Worm (Caenorhabditis elegans) whole organism, late embryonic: Measurements from ENCODE around the gene zfp-1.

Experiments
- F13H6.1 ChIP-seq: sonication (generic microtip); optimal IDR thresholded peaks from 2 replicates; lab custom pipeline; 2016; ENCODE audit warnings: missing genetic modification characterization, missing compliant biosample characterization
- T23F11.4 ChIP-seq: fragments of 200-800 bp; sonication (Bioruptor generic); optimal IDR thresholded peaks from 2 replicates; lab custom pipeline; 2018; ENCODE audit warnings: mild to moderate bottlenecking, missing genetic modification characterization, missing compliant biosample characterization
- ama-1 ChIP-seq: fragments of 150-350 bp; optimal IDR thresholded peaks from 2 replicates; lab custom pipeline; 2014
- ceh-48 ChIP-seq: sonication (generic microtip); optimal IDR thresholded peaks from 2 replicates; lab custom pipeline; 2016; ENCODE audit warnings: missing genetic modification characterization, inconsistent platforms, missing compliant biosample characterization
- ceh-6 ChIP-seq: fragments of 200-800 bp; sonication (Bioruptor generic); optimal IDR thresholded peaks from 2 replicates; lab custom pipeline; 2018; ENCODE audit warnings: mild to moderate bottlenecking, missing genetic modification characterization, missing compliant biosample characterization
- elt-4 ChIP-seq: sonication (generic microtip); optimal IDR thresholded peaks from 2 replicates; lab custom pipeline; 2016; ENCODE audit warnings: missing genetic modification characterization, missing compliant biosample characterization
- fkh-10 ChIP-seq: fragments of 150-350 bp; optimal IDR thresholded peaks from 2 replicates; lab custom pipeline; 2014; ENCODE audit warnings: missing biosample characterization, missing genetic modification reagents, missing genetic modification characterization
- fkh-6 ChIP-seq: sonication (generic microtip); optimal IDR thresholded peaks from 2 replicates; lab custom pipeline; 2016; ENCODE audit warnings: missing genetic modification characterization, missing compliant biosample characterization
- lin-11 ChIP-seq: fragments of 200-800 bp; sonication (Bioruptor generic); optimal IDR thresholded peaks from 2 replicates; lab custom pipeline; 2018; ENCODE audit warnings: mild to moderate bottlenecking, missing genetic modification characterization, missing compliant biosample characterization
- pha-4 ChIP-seq: fragments of 150-350 bp; optimal IDR thresholded peaks from 2 replicates; lab custom pipeline; 2018; ENCODE audit warnings: missing biosample characterization, missing genetic modification reagents, missing genetic modification characterization
- sox-4 ChIP-seq: sonication (generic microtip); optimal IDR thresholded peaks from 2 replicates; lab custom pipeline; 2017; ENCODE audit warnings: mild to moderate bottlenecking, missing genetic modification characterization, inconsistent platforms, missing compliant biosample characterization
- tbx-2 ChIP-seq: sonication (generic microtip); optimal IDR thresholded peaks from 2 replicates; lab custom pipeline; 2016; ENCODE audit warnings: missing genetic modification characterization, missing compliant biosample characterization

DNA sequence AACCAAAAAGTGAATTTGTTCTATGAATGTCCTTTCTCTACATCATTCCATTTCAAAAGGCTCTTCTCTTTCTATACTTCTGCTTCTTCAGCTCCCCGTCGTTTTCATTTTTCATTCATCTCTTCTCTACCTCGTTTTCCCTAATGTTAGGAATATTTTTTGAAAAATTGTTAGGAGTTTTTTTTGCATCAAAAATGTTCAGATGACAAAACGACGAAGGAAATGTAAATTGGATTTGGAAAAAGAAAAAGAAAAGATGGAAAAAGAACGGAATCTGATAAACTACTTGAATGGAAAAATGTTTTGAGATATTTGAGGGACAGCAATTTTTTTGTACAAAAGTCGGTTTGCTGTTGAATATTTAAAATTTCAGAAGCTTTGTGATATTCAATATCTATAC lies 46.6 kb upstream of the zfp-1 start:
- TF ChIP-seq ama-1 (lab: Kevin White, UChicago) (no peak), sox-4 (no peak), T23F11.4 (GFP tag; lab: Kevin White, UChicago) (no peak), fkh-6 (tag; lab: Kevin White, UChicago) (no peak), pha-4 (tag; lab: Kevin White, UChicago) (no peak), F13H6.1 (tag; lab: Kevin White, UChicago) (no peak), lin-11 (no peak), ceh-48 (tag; lab: Kevin White, UChicago) (no peak), elt-4 (no peak), tbx-2 (tag; lab: Kevin White, UChicago) (no peak), fkh-10 (GFP tag; lab: Kevin White, UChicago) (no peak), ceh-6 (GFP tag; lab: Kevin White, UChicago) (no peak)
